Worm (Caenorhabditis elegans): ENCODE data around the gene cox-17.

DNA sequence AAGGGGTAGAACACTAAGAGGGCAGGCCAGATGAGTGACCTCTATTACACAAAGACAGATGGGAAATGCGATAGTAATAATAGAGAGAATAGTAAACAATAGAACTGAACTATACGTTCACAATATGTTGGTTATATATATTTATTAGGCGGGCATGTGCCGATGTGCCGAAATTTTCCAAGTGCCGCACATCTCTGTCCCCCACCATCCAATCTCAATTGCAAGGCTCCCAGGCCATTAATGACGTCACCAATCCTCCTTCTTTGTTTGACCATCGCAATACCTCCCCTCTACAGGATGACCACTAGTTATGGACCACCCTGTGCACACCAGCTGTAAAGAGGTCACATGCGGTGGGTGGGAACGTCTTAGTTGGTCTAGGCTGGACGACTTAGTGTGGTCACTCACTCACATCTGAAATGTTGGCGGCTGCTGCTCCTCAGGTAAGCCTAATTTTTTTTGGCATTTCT is 11.6 kb upstream of the cox-17 start, which contains the start of gene F40G9.6:
- TF ChIP-seq dao-5 (tag; optimal IDR thresholded peaks at IDR 0.05) (no peak), him-1 (tag; optimal IDR thresholded peaks at IDR 0.05) (no peak), W03F9.2 (tag; optimal IDR thresholded peaks at IDR 0.05) (no peak)
